Worm (Caenorhabditis elegans) whole organism, young adult: ENCODE results near the gene Y49F6B.13.

Experiments used
- F10E7.11 ChIP-seq: sonication (generic microtip); optimal IDR thresholded peaks from 2 replicates; lab custom pipeline; 2017; ENCODE audit warnings: mild to moderate bottlenecking, missing genetic modification characterization, moderate library complexity, missing compliant biosample characterization
- F23B12.7 ChIP-seq: sonication (generic microtip); optimal IDR thresholded peaks from 2 replicates; lab custom pipeline; 2017; ENCODE audit warnings: missing genetic modification characterization, mild to moderate bottlenecking, missing compliant biosample characterization, antibody characterized with exemption, moderate library complexity; ENCODE audit not compliant: insufficient read depth
- Y95B8A.8 ChIP-seq: fragments of 200-800 bp; sonication (Bioruptor generic); IDR thresholded peaks from 2 replicates; pipeline ENCODE4 v1.3.6; 2022; ENCODE audit warnings: missing genetic modification reagents, missing genetic modification characterization, missing compliant biosample characterization
- attf-3 ChIP-seq: fragments of 200-800 bp; sonication (Bioruptor generic); conservative IDR thresholded peaks from 2 replicates; pipeline ENCODE4 v1.3.6; 2022; ENCODE audit warnings: missing genetic modification reagents, missing genetic modification characterization, missing compliant biosample characterization
- ceh-27 ChIP-seq: fragments of 200-800 bp; sonication (Bioruptor generic); optimal IDR thresholded peaks from 2 replicates; lab custom pipeline; 2018; ENCODE audit warnings: mild to moderate bottlenecking, missing genetic modification characterization, moderate library complexity, missing compliant biosample characterization
- ceh-58 ChIP-seq: fragments of 200-800 bp; sonication (Bioruptor generic); IDR thresholded peaks from 2 replicates; pipeline ENCODE4 v1.3.6; 2022; ENCODE audit warnings: missing genetic modification characterization, missing compliant biosample characterization
- hlh-26 ChIP-seq: fragments of 200-800 bp; sonication (Bioruptor generic); conservative IDR thresholded peaks from 2 replicates; pipeline ENCODE4 v1.3.6; 2022; ENCODE audit warnings: missing genetic modification reagents, missing genetic modification characterization, missing compliant biosample characterization
- madf-6 ChIP-seq: fragments of 200-800 bp; sonication (Bioruptor generic); IDR thresholded peaks from 2 replicates; pipeline ENCODE4 v1.3.6; 2022; ENCODE audit warnings: missing genetic modification reagents, missing genetic modification characterization, missing compliant biosample characterization
- pha-4 ChIP-seq: fragments of 150-350 bp; sonication (generic microtip); optimal IDR thresholded peaks from 2 replicates; lab custom pipeline; 2014; ENCODE audit warnings: missing biosample characterization, missing genetic modification reagents, missing genetic modification characterization
- snpc-4 ChIP-seq, 5 experiments: fragments of 150-350 bp in 1 of 5; sonication (generic microtip) in 4 of 5; optimal IDR thresholded peaks; 2 replicates each; lab custom pipeline; 2014 to 2018; ENCODE audit warnings: missing genetic modification characterization in 5 of 5, missing biosample characterization in 3 of 5, antibody characterized with exemption in 2 of 5, mild to moderate bottlenecking in 2 of 5, missing compliant biosample characterization in 2 of 5, missing genotype in 2 of 5, moderate library complexity in 2 of 5, missing genetic modification reagents in 1 of 5
- unc-62 ChIP-seq: fragments of 150-350 bp; optimal IDR thresholded peaks from 2 replicates; lab custom pipeline; 2014; ENCODE audit warnings: missing biosample characterization, missing genetic modification reagents, missing genetic modification characterization
- ztf-25 ChIP-seq: fragments of 200-800 bp; sonication (Bioruptor generic); IDR thresholded peaks from 2 replicates; pipeline ENCODE4 v1.3.6; 2022; ENCODE audit warnings: missing genetic modification reagents, missing genetic modification characterization, missing compliant biosample characterization
- ztf-28 ChIP-seq: fragments of 200-800 bp; sonication (Bioruptor generic); IDR thresholded peaks from 2 replicates; pipeline ENCODE4 v1.3.6; 2022; ENCODE audit warnings: missing genetic modification reagents, missing genetic modification characterization, missing compliant biosample characterization

DNA sequence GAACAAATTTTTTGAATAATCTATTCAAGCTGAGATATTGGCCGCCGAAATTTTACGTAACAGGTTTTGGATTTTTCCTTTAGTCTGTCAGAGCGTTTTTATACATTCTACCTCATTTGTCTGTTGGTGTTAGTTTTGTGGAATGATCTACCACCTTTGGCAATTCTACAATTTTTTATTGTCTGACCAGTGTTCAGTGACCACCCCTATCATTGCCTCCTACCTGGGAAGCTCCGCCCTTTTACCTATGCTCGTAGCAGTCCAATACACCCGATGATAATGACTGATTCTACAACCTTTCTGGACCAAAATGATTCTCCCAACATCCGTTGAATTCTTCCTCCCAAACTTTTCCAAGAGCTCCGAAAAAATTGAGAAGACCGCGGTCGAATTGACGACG, 2.2 kb upstream of the Y49F6B.13 start, which contains the start of gene sdz-32:
- TF ChIP-seq F10E7.11 (tag; lab: Kevin White, UChicago) (no peak), hlh-26 (GFP tag; lab: Robert Waterston, UW) (no peak), F23B12.7 (no peak), ztf-25 (GFP tag; lab: Robert Waterston, UW) (no peak), Y95B8A.8 (GFP tag; lab: Robert Waterston, UW) (no peak), ceh-27 (GFP tag; lab: Kevin White, UChicago) (no peak), ceh-58 (GFP tag; lab: Robert Waterston, UW) (no peak), pha-4 (tag; lab: Kevin White, UChicago) (no peak), ztf-28 (GFP tag; lab: Robert Waterston, UW) (no peak), attf-3 (no peak), unc-62 (GFP tag; lab: Kevin White, UChicago) (no peak), madf-6 (GFP tag; lab: Robert Waterston, UW) (no peak), snpc-4 (GFP tag; optimal IDR thresholded peaks at IDR 0.05; lab: Kevin White, UChicago) (no peak), snpc-4 (tag; optimal IDR thresholded peaks at IDR 0.05; lab: Kevin White, UChicago) (no peak)
